Worm (Caenorhabditis elegans) whole organism, L1 larva: ENCODE data around the gene cut-3.

Source experiments
- C16A3.4 ChIP-seq: fragments of 150-350 bp; optimal IDR thresholded peaks from 2 replicates; lab custom pipeline; 2014; ENCODE audit warnings: missing biosample characterization, missing genetic modification characterization
- F16B12.6 ChIP-seq: fragments of 150-350 bp; optimal IDR thresholded peaks from 2 replicates; lab custom pipeline; 2014; ENCODE audit warnings: missing biosample characterization, missing genetic modification characterization
- aha-1 ChIP-seq: fragments of 150-350 bp; optimal IDR thresholded peaks from 2 replicates; lab custom pipeline; 2014; ENCODE audit warnings: missing biosample characterization, missing genetic modification characterization
- alr-1 ChIP-seq: fragments of 200-800 bp; sonication (Bioruptor generic); optimal IDR thresholded peaks from 2 replicates; lab custom pipeline; 2018; ENCODE audit warnings: borderline replicate concordance, mild to moderate bottlenecking, missing genetic modification characterization, missing compliant biosample characterization
- aly-2 ChIP-seq: fragments of 150-350 bp; optimal IDR thresholded peaks from 2 replicates; lab custom pipeline; 2014; ENCODE audit warnings: missing biosample characterization, missing genetic modification characterization
- blmp-1 ChIP-seq: fragments of 150-350 bp; optimal IDR thresholded peaks from 2 replicates; lab custom pipeline; 2014; ENCODE audit warnings: missing biosample characterization, missing genetic modification characterization
- ceh-8 ChIP-seq: fragments of 200-800 bp; sonication (Bioruptor generic); optimal IDR thresholded peaks from 2 replicates; lab custom pipeline; 2018; ENCODE audit warnings: mild to moderate bottlenecking, missing genetic modification characterization, moderate library complexity, missing compliant biosample characterization
- ceh-82 ChIP-seq, 3 experiments: fragments of 150-350 bp in 1 of 3; sonication (generic microtip) in 2 of 3; optimal IDR thresholded peaks; 2 replicates each; lab custom pipeline; 2014 to 2017; ENCODE audit warnings: missing biosample characterization in 3 of 3, missing genetic modification characterization in 3 of 3
- ceh-88 ChIP-seq: fragments of 200-800 bp; sonication (Bioruptor generic); IDR thresholded peaks from 2 replicates; pipeline ENCODE4 v1.3.6; 2022; ENCODE audit warnings: missing genetic modification characterization, missing compliant biosample characterization
- ceh-90 ChIP-seq: sonication (generic microtip); optimal IDR thresholded peaks from 2 replicates; lab custom pipeline; 2016; ENCODE audit warnings: missing genetic modification characterization, missing compliant biosample characterization
- ces-1 ChIP-seq: fragments of 150-350 bp; optimal IDR thresholded peaks from 2 replicates; lab custom pipeline; 2014; ENCODE audit warnings: missing biosample characterization, missing genetic modification reagents, missing genetic modification characterization
- dpl-1 ChIP-seq, 3 experiments: fragments of 150-350 bp in 2 of 3; sonication (generic microtip) in 1 of 3; optimal IDR thresholded peaks; 2 replicates each; lab custom pipeline; 2014 to 2017; ENCODE audit warnings: missing biosample characterization in 3 of 3, missing genetic modification characterization in 3 of 3, missing genetic modification reagents in 3 of 3
- efl-1 ChIP-seq, 4 experiments: fragments of 150-350 bp; optimal IDR thresholded peaks in 3 of 4; peaks in 1 of 4; 1 replicate in 1 of 4; 2 replicates in 3 of 4; lab custom pipeline; 2014; ENCODE audit warnings: missing biosample characterization in 2 of 4, missing genetic modification characterization in 2 of 4, missing genetic modification reagents in 2 of 4
- efl-3 ChIP-seq: fragments of 200-800 bp; sonication (Bioruptor generic); optimal IDR thresholded peaks from 2 replicates; lab custom pipeline; 2018; ENCODE audit warnings: mild to moderate bottlenecking, missing genetic modification characterization, missing compliant biosample characterization
- egl-13 ChIP-seq: sonication (generic microtip); optimal IDR thresholded peaks from 2 replicates; lab custom pipeline; 2016; ENCODE audit warnings: missing genotype, missing genetic modification reagents, missing genetic modification characterization, missing compliant biosample characterization
- elt-2 ChIP-seq: sonication (generic microtip); optimal IDR thresholded peaks from 2 replicates; lab custom pipeline; 2016; ENCODE audit warnings: missing genetic modification characterization, mild to moderate bottlenecking, inconsistent platforms, missing compliant biosample characterization, missing genetic modification reagents
- ets-5 ChIP-seq: fragments of 200-800 bp; sonication (Bioruptor generic); IDR thresholded peaks from 2 replicates; pipeline ENCODE4 v1.3.6; 2022; ENCODE audit warnings: missing genetic modification characterization, missing compliant biosample characterization
- fkh-10 ChIP-seq: sonication (generic microtip); optimal IDR thresholded peaks from 2 replicates; lab custom pipeline; 2017; ENCODE audit warnings: missing biosample characterization, missing genetic modification reagents, missing genetic modification characterization
- fkh-4 ChIP-seq: sonication (generic microtip); optimal IDR thresholded peaks from 2 replicates; lab custom pipeline; 2016; ENCODE audit warnings: missing compliant biosample characterization, missing genetic modification characterization, borderline replicate concordance
- fkh-8 ChIP-seq: sonication (generic microtip); optimal IDR thresholded peaks from 2 replicates; lab custom pipeline; 2016; ENCODE audit warnings: mild to moderate bottlenecking, missing genetic modification characterization, missing compliant biosample characterization
- fos-1 ChIP-seq: fragments of 150-350 bp; optimal IDR thresholded peaks from 2 replicates; lab custom pipeline; 2014; ENCODE audit warnings: missing biosample characterization, missing genetic modification characterization
- hlh-17 ChIP-seq: fragments of 200-800 bp; sonication (Bioruptor generic); optimal IDR thresholded peaks from 2 replicates; lab custom pipeline; 2018; ENCODE audit warnings: missing genetic modification characterization, mild to moderate bottlenecking, missing compliant biosample characterization, moderate library complexity, borderline replicate concordance
- hlh-4 ChIP-seq: sonication (generic microtip); optimal IDR thresholded peaks from 2 replicates; lab custom pipeline; 2016; ENCODE audit warnings: mild to moderate bottlenecking, missing genetic modification characterization, missing compliant biosample characterization
- isw-1 ChIP-seq: fragments of 200-800 bp; sonication (Bioruptor generic); IDR thresholded peaks from 2 replicates; pipeline ENCODE4 v1.3.6; 2022; ENCODE audit warnings: missing genetic modification characterization, missing compliant biosample characterization
- lin-14 ChIP-seq: fragments of 200-800 bp; sonication (Bioruptor generic); optimal IDR thresholded peaks from 2 replicates; lab custom pipeline; 2018; ENCODE audit warnings: mild to moderate bottlenecking, missing genetic modification characterization, moderate library complexity, missing compliant biosample characterization
- lin-15B ChIP-seq: fragments of 150-350 bp; sonication (generic microtip); optimal IDR thresholded peaks from 3 replicates; lab custom pipeline; 2014; ENCODE audit warnings: missing biosample characterization, missing genetic modification characterization
- lin-39 ChIP-seq: fragments of 150-350 bp; optimal IDR thresholded peaks from 2 replicates; lab custom pipeline; 2014; ENCODE audit warnings: missing biosample characterization, missing genetic modification reagents, missing genetic modification characterization
- lsy-2 ChIP-seq, 2 experiments: fragments of 150-350 bp; optimal IDR thresholded peaks; 2 replicates each; lab custom pipeline; 2014; ENCODE audit warnings: missing biosample characterization in 2 of 2, missing genetic modification characterization in 2 of 2
- mab-9 ChIP-seq: fragments of 200-800 bp; sonication (Bioruptor generic); IDR thresholded peaks from 2 replicates; pipeline ENCODE4 v1.3.6; 2022; ENCODE audit warnings: missing genetic modification reagents, missing genetic modification characterization, missing compliant biosample characterization
- mdl-1 ChIP-seq, 2 experiments: fragments of 150-350 bp; optimal IDR thresholded peaks; 2 replicates each; lab custom pipeline; 2014 to 2017; ENCODE audit warnings: missing biosample characterization in 2 of 2, missing genetic modification characterization in 2 of 2, inconsistent platforms in 1 of 2
- mep-1 ChIP-seq: fragments of 150-350 bp; optimal IDR thresholded peaks from 2 replicates; lab custom pipeline; 2014; ENCODE audit warnings: missing biosample characterization, missing genetic modification characterization
- nhr-19 ChIP-seq: fragments of 200-800 bp; sonication (Bioruptor generic); conservative IDR thresholded peaks from 2 replicates; pipeline ENCODE4 v1.3.6; 2022; ENCODE audit warnings: missing genetic modification characterization, missing compliant biosample characterization
- nhr-20 ChIP-seq: sonication (generic microtip); optimal IDR thresholded peaks from 2 replicates; lab custom pipeline; 2016; ENCODE audit warnings: mild to moderate bottlenecking, missing genetic modification characterization, missing compliant biosample characterization
- nhr-28 ChIP-seq: fragments of 150-350 bp; optimal IDR thresholded peaks from 2 replicates; lab custom pipeline; 2014; ENCODE audit warnings: missing biosample characterization, missing genetic modification characterization
- nhr-71 ChIP-seq: sonication (generic microtip); optimal IDR thresholded peaks from 2 replicates; lab custom pipeline; 2016; ENCODE audit warnings: mild to moderate bottlenecking, missing genetic modification characterization, moderate library complexity, missing compliant biosample characterization
- nhr-76 ChIP-seq: sonication (generic microtip); optimal IDR thresholded peaks from 2 replicates; lab custom pipeline; 2017; ENCODE audit warnings: missing biosample characterization, missing genetic modification characterization
- nhr-77 ChIP-seq: fragments of 150-350 bp; optimal IDR thresholded peaks from 2 replicates; lab custom pipeline; 2014; ENCODE audit warnings: missing biosample characterization, missing genetic modification characterization
- pag-3 ChIP-seq: sonication (generic microtip); optimal IDR thresholded peaks from 2 replicates; lab custom pipeline; 2017; ENCODE audit warnings: missing genetic modification characterization, mild to moderate bottlenecking, missing compliant biosample characterization, antibody characterized with exemption, borderline replicate concordance; ENCODE audit not compliant: insufficient read depth
- skn-1 ChIP-seq: fragments of 150-350 bp; optimal IDR thresholded peaks from 2 replicates; lab custom pipeline; 2014; ENCODE audit warnings: missing biosample characterization, missing genetic modification characterization
- sox-4 ChIP-seq: sonication (generic microtip); optimal IDR thresholded peaks from 2 replicates; lab custom pipeline; 2016; ENCODE audit warnings: missing genetic modification characterization, missing compliant biosample characterization
- sup-37 ChIP-seq: fragments of 200-800 bp; sonication (Bioruptor generic); optimal IDR thresholded peaks from 2 replicates; lab custom pipeline; 2018; ENCODE audit warnings: mild to moderate bottlenecking, missing genetic modification characterization, missing compliant biosample characterization
- tbx-2 ChIP-seq: sonication (generic microtip); optimal IDR thresholded peaks from 2 replicates; lab custom pipeline; 2016; ENCODE audit warnings: missing genetic modification characterization, missing compliant biosample characterization
- tlp-1 ChIP-seq: fragments of 150-350 bp; optimal IDR thresholded peaks from 2 replicates; lab custom pipeline; 2014; ENCODE audit warnings: missing biosample characterization, missing genetic modification characterization
- unc-30 ChIP-seq: sonication (generic microtip); optimal IDR thresholded peaks from 2 replicates; lab custom pipeline; 2017; ENCODE audit warnings: missing biosample characterization, missing genetic modification characterization
- unc-98 ChIP-seq: fragments of 200-800 bp; sonication (Bioruptor generic); IDR thresholded peaks from 2 replicates; pipeline ENCODE4 v1.3.6; 2022; ENCODE audit warnings: missing genetic modification characterization, missing compliant biosample characterization
- vab-15 ChIP-seq: sonication (generic microtip); optimal IDR thresholded peaks from 2 replicates; lab custom pipeline; 2017; ENCODE audit warnings: missing genotype, mild to moderate bottlenecking, missing genetic modification characterization, missing compliant biosample characterization
- xbp-1 ChIP-seq: sonication (generic microtip); optimal IDR thresholded peaks from 2 replicates; lab custom pipeline; 2016; ENCODE audit warnings: missing genetic modification characterization, missing compliant biosample characterization
- zag-1 ChIP-seq: fragments of 150-350 bp; optimal IDR thresholded peaks from 2 replicates; lab custom pipeline; 2014; ENCODE audit warnings: missing biosample characterization, missing genetic modification characterization
- zip-4 ChIP-seq: fragments of 200-800 bp; sonication (Bioruptor generic); optimal IDR thresholded peaks from 2 replicates; lab custom pipeline; 2018; ENCODE audit warnings: mild to moderate bottlenecking, missing genetic modification characterization, moderate library complexity, missing compliant biosample characterization
- ztf-11 ChIP-seq, 2 experiments: sonication (generic microtip); optimal IDR thresholded peaks; 2 replicates each; lab custom pipeline; 2016 to 2017; ENCODE audit warnings: missing genetic modification characterization in 2 of 2, missing biosample characterization in 1 of 2, missing compliant biosample characterization in 1 of 2
- ztf-4 ChIP-seq: fragments of 150-350 bp; optimal IDR thresholded peaks from 2 replicates; lab custom pipeline; 2014; ENCODE audit warnings: missing biosample characterization, missing genetic modification characterization

Gene cut-3

ce11 chrII:8464448-8464898 is 17.8 kb upstream of the cut-3 start, which contains the start of gene fars-3 (continued):
- TF ChIP-seq unc-30 (no peak), ceh-82 (tag; optimal IDR thresholded peaks at IDR 0.05; lab: Kevin White, UChicago) (no peak), fos-1 (tag; lab: Kevin White, UChicago) (no peak), vab-15 (tag; lab: Kevin White, UChicago) (no peak), aha-1 (no peak), zag-1 (tag; lab: Kevin White, UChicago) (no peak), sox-4 (no peak), efl-1 (optimal IDR thresholded peaks at IDR 0.05; lab: Kevin White, UChicago) (peak; percentile 1 to 8), efl-1 (GFP tag; optimal IDR thresholded peaks at IDR 0.05 in 1 of 2; lab: Kevin White, UChicago) (peak in 1 of 2 experiments; percentile 36), tlp-1 (tag; lab: Kevin White, UChicago) (no peak), fkh-10 (GFP tag; lab: Kevin White, UChicago) (no peak), nhr-20 (peak; percentile 5), aly-2 (tag; lab: Kevin White, UChicago) (peak; percentile 46)

- TF ChIP-seq xbp-1 (tag; lab: Kevin White, UChicago) = no peak
- TF ChIP-seq tbx-2 = no peak
- peak; percentile 50 for TF ChIP-seq skn-1 (tag; lab: Kevin White, UChicago)
- TF ChIP-seq nhr-19 (GFP tag; lab: Robert Waterston, UW) = no peak
- TF ChIP-seq C16A3.4 = no peak
- no peak for TF ChIP-seq dpl-1 (GFP tag; optimal IDR thresholded peaks at IDR 0.05; lab: Kevin White, UChicago)
- peak; percentile 1 for TF ChIP-seq blmp-1
- TF ChIP-seq lsy-2 (tag; optimal IDR thresholded peaks at IDR 0.05; lab: Kevin White, UChicago) = peak in 1 of 2 experiments; percentile 33
- no peak for TF ChIP-seq aly-2 (tag; lab: Kevin White, UChicago)
- TF ChIP-seq nhr-71 (tag; lab: Kevin White, UChicago) = peak; percentile 14
- TF ChIP-seq unc-98 (GFP tag; lab: Robert Waterston, UW) = no peak
- TF ChIP-seq mab-9 (GFP tag; lab: Robert Waterston, UW) = no peak
- no peak for TF ChIP-seq alr-1
- TF ChIP-seq nhr-76 (tag; lab: Kevin White, UChicago) = no peak
- TF ChIP-seq ets-5 (GFP tag; lab: Robert Waterston, UW) = no peak
- no peak for TF ChIP-seq hlh-17 (GFP tag; lab: Kevin White, UChicago)
- TF ChIP-seq nhr-28 (tag; lab: Kevin White, UChicago) = no peak
- TF ChIP-seq lin-39 (tag; lab: Kevin White, UChicago) = no peak
- peak; percentile 55 for TF ChIP-seq lin-14 (GFP tag; lab: Kevin White, UChicago)
- no peak for TF ChIP-seq sup-37
- no peak for TF ChIP-seq ztf-4
- TF ChIP-seq efl-3 = no peak
- no peak for TF ChIP-seq ceh-88
- TF ChIP-seq lin-15B = no peak
- TF ChIP-seq elt-2 (tag; lab: Kevin White, UChicago) = no peak
- no peak for TF ChIP-seq ztf-11 (tag; optimal IDR thresholded peaks at IDR 0.05; lab: Kevin White, UChicago)
- no peak for TF ChIP-seq fkh-8
- TF ChIP-seq ceh-90 (tag; lab: Kevin White, UChicago) = no peak
- TF ChIP-seq nhr-77 (tag; lab: Kevin White, UChicago) = no peak
- no peak for TF ChIP-seq fkh-4 (tag; lab: Kevin White, UChicago)
- no peak for TF ChIP-seq pag-3
- TF ChIP-seq zip-4 (GFP tag; lab: Kevin White, UChicago) = peak; percentile 70
- TF ChIP-seq hlh-4 (tag; lab: Kevin White, UChicago) = no peak
- peak; percentile 48 for TF ChIP-seq F16B12.6 (tag; lab: Kevin White, UChicago)
- TF ChIP-seq isw-1 (GFP tag; lab: Robert Waterston, UW) = no peak
- TF ChIP-seq mep-1 (tag; lab: Kevin White, UChicago) = no peak
- no peak for TF ChIP-seq egl-13 (tag; lab: Kevin White, UChicago)
- peak in 1 of 2 experiments; percentile 25 for TF ChIP-seq mdl-1 (tag; optimal IDR thresholded peaks at IDR 0.05; lab: Kevin White, UChicago)
- no peak for TF ChIP-seq ceh-8 (GFP tag; lab: Kevin White, UChicago)
- no peak for TF ChIP-seq aha-1
- TF ChIP-seq fkh-10 (GFP tag; lab: Kevin White, UChicago) = no peak
- no peak for TF ChIP-seq ces-1 (GFP tag; lab: Kevin White, UChicago)
- TF ChIP-seq ceh-82 (tag; optimal IDR thresholded peaks at IDR 0.05; lab: Kevin White, UChicago) = peak in 1 of 3 experiments; percentile 32
Measured at ce11 chrII:8457438-8457837, 10.8 kb upstream of the cut-3 start, which contains the start of gene zyg-9. TSS of gene zyg-9 (plus strand) at chrII:8457818.
